Fruit fly (Drosophila melanogaster): ENCODE data around the gene CG15387.

CG15387 gene

DNA sequence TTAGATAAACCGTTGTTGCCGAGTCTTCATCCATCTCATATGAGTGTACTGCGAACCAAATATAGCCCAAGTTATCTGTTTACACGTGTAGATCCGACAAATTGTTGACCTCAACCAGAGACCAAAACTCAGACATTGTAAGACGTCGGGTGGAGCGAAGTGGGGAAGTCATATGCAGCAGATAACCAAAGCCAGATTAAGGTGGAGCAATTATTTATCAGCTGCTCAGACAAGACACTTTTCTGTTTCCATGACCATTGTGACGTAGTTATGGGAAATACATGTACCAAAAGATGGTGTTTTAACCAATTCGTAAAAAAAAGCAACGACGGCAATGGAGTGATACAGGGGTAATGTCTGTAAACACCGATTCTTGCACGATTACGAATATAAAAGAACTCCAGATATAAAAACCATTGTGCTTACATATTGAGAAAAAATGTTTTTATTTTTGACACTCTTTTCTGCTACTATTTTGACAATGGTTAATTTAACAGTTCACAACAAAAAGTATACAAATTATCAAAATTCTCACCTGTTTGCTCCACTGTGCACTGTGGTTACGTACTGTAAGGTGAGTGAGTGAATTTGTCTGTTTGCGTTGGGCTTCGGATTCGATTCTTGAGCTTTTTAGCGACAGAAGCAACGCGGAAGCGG is 48.7 kb downstream of the CG15387 start (continued):
- TF ChIP-seq Eip74EF (GFP tag; optimal IDR thresholded peaks at IDR 0.05): no peak
- no peak for TF ChIP-seq CG15696 (tag; optimal IDR thresholded peaks at IDR 0.05)
- no peak for TF ChIP-seq nom (GFP tag; optimal IDR thresholded peaks at IDR 0.05)
- no peak for TF ChIP-seq sug (tag; optimal IDR thresholded peaks at IDR 0.05)
- TF ChIP-seq Bgb (GFP tag; IDR thresholded peaks at IDR 0.05; ENCODE audit: partially characterized antibody): no peak
- no peak for TF ChIP-seq CG10565 (GFP tag; optimal IDR thresholded peaks at IDR 0.05)
- peak; percentile 41 for TF ChIP-seq Blimp-1 (GFP tag; optimal IDR thresholded peaks at IDR 0.05)
- no peak for TF ChIP-seq Sin3A (optimal IDR thresholded peaks at IDR 0.05)
- no peak for TF ChIP-seq dimm (GFP tag; IDR thresholded peaks at IDR 0.05)
- peak; percentile 92 for TF ChIP-seq Ets65A (GFP tag)
- TF ChIP-seq CG6854 (GFP tag; optimal IDR thresholded peaks at IDR 0.05): no peak
- no peak for TF ChIP-seq wdn (GFP tag; IDR thresholded peaks at IDR 0.05)
- peak; percentile 56; the same call in 1 of the 2 replicates for TF ChIP-seq HLH3B (GFP tag; IDR thresholded peaks at IDR 0.05)
- TF ChIP-seq CG31224 (GFP tag; IDR thresholded peaks at IDR 0.05): no peak
- TF ChIP-seq Fer2 (tag; optimal IDR thresholded peaks at IDR 0.05): no peak
- TF ChIP-seq dmrt11E (tag; optimal IDR thresholded peaks at IDR 0.05): peak; percentile 26
- peak; percentile 22 for TF ChIP-seq CG17359 (tag; optimal IDR thresholded peaks at IDR 0.05)
- peak; percentile 50 for TF ChIP-seq bab2 (GFP tag; optimal IDR thresholded peaks at IDR 0.05)
- TF ChIP-seq emc (GFP tag; optimal IDR thresholded peaks at IDR 0.05): no peak
- TF ChIP-seq Doc2 (GFP tag; IDR thresholded peaks at IDR 0.05): no peak
- TF ChIP-seq Deaf1 (tag; optimal IDR thresholded peaks at IDR 0.05): no peak
- no peak for TF ChIP-seq gcm (GFP tag; optimal IDR thresholded peaks at IDR 0.05)
- TF ChIP-seq pb (GFP tag; optimal IDR thresholded peaks at IDR 0.05): peak; percentile 45
- TF ChIP-seq CG17612 (GFP tag; IDR thresholded peaks at IDR 0.05): no peak
- peak; percentile 66 for TF ChIP-seq dysf (GFP tag; IDR thresholded peaks at IDR 0.05)
- no peak for TF ChIP-seq Scr (GFP tag; IDR thresholded peaks at IDR 0.05; ENCODE audit: partially characterized antibody)
- TF ChIP-seq ems (GFP tag; optimal IDR thresholded peaks at IDR 0.05): peak; percentile 9
- TF ChIP-seq ken (GFP tag; IDR thresholded peaks at IDR 0.05): no peak
- TF ChIP-seq CG3995 (GFP tag; optimal IDR thresholded peaks at IDR 0.05): no peak
- no peak for TF ChIP-seq CG10462 (GFP tag; optimal IDR thresholded peaks at IDR 0.05)
- no peak for TF ChIP-seq CG17568 (GFP tag; optimal IDR thresholded peaks at IDR 0.05)
- peak; percentile 64 for TF ChIP-seq gcm2 (GFP tag; optimal IDR thresholded peaks at IDR 0.05)
- peak; percentile 14 for TF ChIP-seq Six4 (GFP tag; optimal IDR thresholded peaks at IDR 0.05)
- TF ChIP-seq CG9932 (GFP tag; IDR thresholded peaks at IDR 0.05): peak; percentile 70
- no peak for TF ChIP-seq CG10431 (GFP tag; optimal IDR thresholded peaks at IDR 0.05)
- TF ChIP-seq trem (tag; optimal IDR thresholded peaks at IDR 0.05): no peak
- peak; percentile 0 for TF ChIP-seq fd3F (GFP tag; optimal IDR thresholded peaks at IDR 0.05)
- peak; percentile 48 for TF ChIP-seq Xbp1 (GFP tag; optimal IDR thresholded peaks at IDR 0.05)
- TF ChIP-seq salm (tag; optimal IDR thresholded peaks at IDR 0.05): no peak
- peak; percentile 32; the same call in 1 of the 2 replicates for TF ChIP-seq sob (GFP tag; IDR thresholded peaks at IDR 0.05)
- no peak for TF ChIP-seq HLHmδ (GFP tag; optimal IDR thresholded peaks at IDR 0.05)
- no peak for TF ChIP-seq CG5953 (GFP tag; IDR thresholded peaks at IDR 0.05)
- peak; percentile 56 for TF ChIP-seq CG11247 (GFP tag; IDR thresholded peaks at IDR 0.05)
- TF ChIP-seq pfk (GFP tag; optimal IDR thresholded peaks at IDR 0.05): no peak
- no peak for TF ChIP-seq wor (GFP tag; IDR thresholded peaks at IDR 0.05)
- peak; percentile 35; the same call in 1 of the 2 replicates for TF ChIP-seq ssp (GFP tag; IDR thresholded peaks at IDR 0.05)
- no peak for TF ChIP-seq CG30020 (tag; optimal IDR thresholded peaks at IDR 0.05)
- TF ChIP-seq YL-1 (GFP tag; optimal IDR thresholded peaks at IDR 0.05): no peak
- TF ChIP-seq Hand (GFP tag; optimal IDR thresholded peaks at IDR 0.05): no peak
- TF ChIP-seq fd64A (GFP tag; optimal IDR thresholded peaks at IDR 0.05): no peak
- no peak for TF ChIP-seq E2f1 (GFP tag; IDR thresholded peaks at IDR 0.05)

Data from whole organism, embryonic.